Worm (Caenorhabditis elegans): ENCODE data around the gene F28A12.3.

- TF ChIP-seq cog-1 (tag; optimal IDR thresholded peaks at IDR 0.05) (no peak), ztf-29 (GFP tag; IDR thresholded peaks at IDR 0.05) (no peak), flt-1 (GFP tag; IDR thresholded peaks at IDR 0.05) (no peak), klf-2 (GFP tag; conservative IDR thresholded peaks at IDR 0.05) (no peak), T22C8.4 (GFP tag; IDR thresholded peaks at IDR 0.05) (no peak), tab-1 (GFP tag; IDR thresholded peaks at IDR 0.05) (no peak), ztf-23 (GFP tag; IDR thresholded peaks at IDR 0.05) (no peak), med-1 (GFP tag; optimal IDR thresholded peaks at IDR 0.05; ENCODE audit: insufficient read depth) (no peak), ref-1 (GFP tag; conservative IDR thresholded peaks at IDR 0.05) (no peak)
Measured at ce11 chrV:8622314-8622713, 18.9 kb downstream of the F28A12.3 start, which contains the start of gene F41E6.1.
